Fruit fly (Drosophila melanogaster) whole organism, prepupa: ENCODE measurements around the gene plh.

Source experiments
- Blimp-1 ChIP-seq: fragments of 200-800 bp; sonication (Bioruptor generic); optimal IDR thresholded peaks from 3 replicates; lab custom pipeline; 2017; ENCODE audit warnings: missing biosample characterization, missing genetic modification characterization, mild to moderate bottlenecking, moderate library complexity, missing genetic modification reagents
- CG10631 ChIP-seq: fragments of 200-800 bp; sonication (Bioruptor generic); optimal IDR thresholded peaks from 2 replicates; lab custom pipeline; 2016; ENCODE audit warnings: missing biosample characterization, missing genetic modification characterization
- CG10669 ChIP-seq: fragments of 200-800 bp; sonication (Bioruptor generic); optimal IDR thresholded peaks from 3 replicates; lab custom pipeline; 2018; ENCODE audit warnings: missing biosample characterization, mild to moderate bottlenecking, missing genetic modification characterization, moderate library complexity
- CG11762 ChIP-seq: fragments of 200-800 bp; sonication (Bioruptor generic); optimal IDR thresholded peaks from 3 replicates; lab custom pipeline; 2016; ENCODE audit warnings: missing biosample characterization, missing genetic modification characterization; ENCODE audit not compliant: insufficient read depth
- CG15336 ChIP-seq: fragments of 200-800 bp; sonication (Bioruptor generic); IDR thresholded peaks from 2 replicates; pipeline ENCODE4 v1.3.6; 2022; ENCODE audit warnings: missing biosample characterization, missing genetic modification characterization
- CG16779 ChIP-seq: fragments of 200-800 bp; sonication (Bioruptor generic); optimal IDR thresholded peaks from 3 replicates; lab custom pipeline; 2017; ENCODE audit warnings: missing biosample characterization, mild to moderate bottlenecking, missing genetic modification characterization
- CG3032 ChIP-seq: fragments of 200-800 bp; optimal IDR thresholded peaks from 2 replicates; lab custom pipeline; 2019; ENCODE audit warnings: missing biosample characterization, mild to moderate bottlenecking, missing genetic modification characterization, moderate library complexity
- CG31627 ChIP-seq: fragments of 200-800 bp; sonication (Bioruptor generic); optimal IDR thresholded peaks from 3 replicates; lab custom pipeline; 2016; ENCODE audit warnings: missing biosample characterization, missing genetic modification characterization
- CG32006 ChIP-seq: fragments of 200-800 bp; sonication (Bioruptor generic); optimal IDR thresholded peaks from 3 replicates; lab custom pipeline; 2017; ENCODE audit warnings: missing biosample characterization, mild to moderate bottlenecking, missing genetic modification characterization
- CG3919 ChIP-seq: fragments of 200-800 bp; sonication (Bioruptor generic); optimal IDR thresholded peaks from 3 replicates; lab custom pipeline; 2016; ENCODE audit warnings: missing biosample characterization, missing genetic modification characterization
- CG4318 ChIP-seq: fragments of 200-800 bp; sonication (Bioruptor generic); optimal IDR thresholded peaks from 3 replicates; lab custom pipeline; 2017; ENCODE audit warnings: missing biosample characterization, mild to moderate bottlenecking, missing genetic modification characterization
- CG6163 ChIP-seq: fragments of 200-800 bp; sonication (Bioruptor generic); IDR thresholded peaks from 3 replicates; pipeline ENCODE4 v1.3.6; 2022; ENCODE audit warnings: missing biosample characterization, missing genetic modification characterization
- CG6276 ChIP-seq: fragments of 200-800 bp; sonication (Bioruptor generic); optimal IDR thresholded peaks from 2 replicates; lab custom pipeline; 2017; ENCODE audit warnings: missing biosample characterization, mild to moderate bottlenecking, missing genetic modification characterization
- CG6792 ChIP-seq: fragments of 200-800 bp; sonication (Bioruptor generic); optimal IDR thresholded peaks from 3 replicates; lab custom pipeline; 2016; ENCODE audit warnings: missing biosample characterization, missing genetic modification characterization
- CG6854 ChIP-seq: fragments of 200-800 bp; sonication (Bioruptor generic); optimal IDR thresholded peaks from 2 replicates; lab custom pipeline; 2017; ENCODE audit warnings: missing biosample characterization, mild to moderate bottlenecking, missing genetic modification characterization
- CG7368 ChIP-seq: fragments of 200-800 bp; sonication (Bioruptor generic); optimal IDR thresholded peaks from 3 replicates; lab custom pipeline; 2016; ENCODE audit warnings: missing biosample characterization, missing genetic modification characterization
- CG8119 ChIP-seq: fragments of 200-800 bp; sonication (Bioruptor generic); IDR thresholded peaks from 3 replicates; pipeline ENCODE4 v1.3.6; 2022; ENCODE audit warnings: missing biosample characterization, missing genetic modification characterization
- CG8319 ChIP-seq: fragments of 200-800 bp; sonication (Bioruptor generic); optimal IDR thresholded peaks from 3 replicates; lab custom pipeline; 2016; ENCODE audit warnings: missing biosample characterization, missing genetic modification characterization
- CG9139 ChIP-seq: fragments of 200-800 bp; sonication (Bioruptor generic); optimal IDR thresholded peaks from 3 replicates; lab custom pipeline; 2017; ENCODE audit warnings: missing biosample characterization, mild to moderate bottlenecking, missing genetic modification characterization
- Eip75B ChIP-seq: fragments of 200-800 bp; sonication (Bioruptor generic); optimal IDR thresholded peaks from 3 replicates; lab custom pipeline; 2016; ENCODE audit warnings: missing biosample characterization, missing genetic modification characterization
- Eip78C ChIP-seq: fragments of 200-800 bp; sonication (Bioruptor generic); peaks from one replicate; lab custom pipeline; 2016; ENCODE audit warnings: missing biosample characterization, missing genetic modification characterization
- Eip93F ChIP-seq: fragments of 200-800 bp; sonication (Bioruptor generic); optimal IDR thresholded peaks from 2 replicates; lab custom pipeline; 2016; ENCODE audit warnings: missing biosample characterization, mild to moderate bottlenecking, missing genetic modification characterization
- Ets96B ChIP-seq: fragments of 200-800 bp; optimal IDR thresholded peaks from 2 replicates; lab custom pipeline; 2019; ENCODE audit warnings: missing biosample characterization, mild to moderate bottlenecking, missing genetic modification characterization, moderate library complexity
- Hr38 ChIP-seq: sonication (Bioruptor generic); optimal IDR thresholded peaks from 2 replicates; lab custom pipeline; 2016; ENCODE audit warnings: missing biosample characterization, missing genetic modification characterization
- Hr4 ChIP-seq: fragments of 200-800 bp; sonication (Bioruptor generic); optimal IDR thresholded peaks from 3 replicates; lab custom pipeline; 2016; ENCODE audit warnings: missing biosample characterization, missing genetic modification characterization
- Lpt ChIP-seq: fragments of 200-800 bp; sonication (Bioruptor generic); optimal IDR thresholded peaks from 3 replicates; lab custom pipeline; 2016; ENCODE audit warnings: missing biosample characterization, missing genetic modification characterization
- OdsH ChIP-seq: fragments of 200-800 bp; sonication (Bioruptor generic); optimal IDR thresholded peaks from 3 replicates; lab custom pipeline; 2016; ENCODE audit warnings: missing biosample characterization, missing genetic modification characterization
- Sox102F ChIP-seq: fragments of 200-800 bp; sonication (Bioruptor generic); optimal IDR thresholded peaks from 2 replicates; lab custom pipeline; 2016; ENCODE audit warnings: missing biosample characterization, mild to moderate bottlenecking, missing genetic modification characterization
- Sox14 ChIP-seq: fragments of 200-800 bp; sonication (Bioruptor generic); optimal IDR thresholded peaks from 3 replicates; lab custom pipeline; 2016; ENCODE audit warnings: missing biosample characterization, missing genetic modification characterization
- Sox15 ChIP-seq: fragments of 200-800 bp; sonication (Bioruptor generic); optimal IDR thresholded peaks from 3 replicates; lab custom pipeline; 2016; ENCODE audit warnings: missing biosample characterization, missing genetic modification characterization
- acj6 ChIP-seq: fragments of 200-800 bp; sonication (Bioruptor generic); optimal IDR thresholded peaks from 3 replicates; lab custom pipeline; 2016; ENCODE audit warnings: missing biosample characterization, missing genetic modification characterization
- cyc ChIP-seq: fragments of 200-800 bp; sonication (Bioruptor generic); optimal IDR thresholded peaks from 3 replicates; lab custom pipeline; 2016; ENCODE audit warnings: missing biosample characterization, missing genetic modification characterization
- dsx ChIP-seq: fragments of 200-800 bp; optimal IDR thresholded peaks from 3 replicates; lab custom pipeline; 2019; ENCODE audit warnings: missing biosample characterization, mild to moderate bottlenecking, missing genetic modification characterization, moderate library complexity; ENCODE audit not compliant: poor library complexity, severe bottlenecking
- esn ChIP-seq: fragments of 200-800 bp; sonication (Bioruptor generic); optimal IDR thresholded peaks from 2 replicates; lab custom pipeline; 2016; ENCODE audit warnings: missing biosample characterization, mild to moderate bottlenecking, missing genetic modification characterization, moderate library complexity
- fd59A ChIP-seq: fragments of 200-800 bp; sonication (Bioruptor generic); optimal IDR thresholded peaks from 2 replicates; lab custom pipeline; 2017; ENCODE audit warnings: missing biosample characterization, mild to moderate bottlenecking, missing genetic modification characterization, missing genetic modification reagents
- fd85E ChIP-seq: fragments of 200-800 bp; sonication (Bioruptor generic); optimal IDR thresholded peaks from 3 replicates; lab custom pipeline; 2016; ENCODE audit warnings: missing biosample characterization, missing genetic modification characterization
- fkh ChIP-seq: fragments of 200-800 bp; sonication (Bioruptor generic); optimal IDR thresholded peaks from 3 replicates; lab custom pipeline; 2017; ENCODE audit warnings: missing biosample characterization, mild to moderate bottlenecking, missing genetic modification characterization, moderate library complexity
- net ChIP-seq: fragments of 200-800 bp; sonication (Bioruptor generic); optimal IDR thresholded peaks from 3 replicates; lab custom pipeline; 2016; ENCODE audit warnings: missing biosample characterization, missing genetic modification characterization
- pdm3 ChIP-seq: fragments of 200-800 bp; sonication (Bioruptor generic); optimal IDR thresholded peaks from 3 replicates; lab custom pipeline; 2016; ENCODE audit warnings: missing biosample characterization, missing genetic modification characterization
- salr ChIP-seq, 2 experiments: fragments of 200-800 bp; sonication (Bioruptor generic); optimal IDR thresholded peaks; 3 replicates each; lab custom pipeline; 2016 to 2018; ENCODE audit warnings: missing biosample characterization in 2 of 2, missing genetic modification characterization in 2 of 2, mild to moderate bottlenecking in 1 of 2
- spab ChIP-seq: fragments of 200-800 bp; sonication (Bioruptor generic); optimal IDR thresholded peaks from 2 replicates; lab custom pipeline; 2017; ENCODE audit warnings: missing biosample characterization, mild to moderate bottlenecking, missing genetic modification characterization, missing genetic modification reagents
- ss ChIP-seq, 2 experiments: fragments of 200-800 bp; sonication (Bioruptor generic); optimal IDR thresholded peaks; 2 replicates in 1 of 2; 3 replicates in 1 of 2; lab custom pipeline; 2017 to 2018; ENCODE audit warnings: mild to moderate bottlenecking in 2 of 2, missing biosample characterization in 2 of 2, missing genetic modification characterization in 2 of 2, moderate library complexity in 1 of 2
- svp ChIP-seq: fragments of 200-800 bp; sonication (Bioruptor generic); peaks from one replicate; lab custom pipeline; 2016; ENCODE audit warnings: missing biosample characterization, missing genetic modification characterization
- vri ChIP-seq: fragments of 200-800 bp; sonication (Bioruptor generic); optimal IDR thresholded peaks from 3 replicates; lab custom pipeline; 2016; ENCODE audit warnings: missing biosample characterization, mild to moderate bottlenecking, missing genetic modification characterization

plh gene

DNA sequence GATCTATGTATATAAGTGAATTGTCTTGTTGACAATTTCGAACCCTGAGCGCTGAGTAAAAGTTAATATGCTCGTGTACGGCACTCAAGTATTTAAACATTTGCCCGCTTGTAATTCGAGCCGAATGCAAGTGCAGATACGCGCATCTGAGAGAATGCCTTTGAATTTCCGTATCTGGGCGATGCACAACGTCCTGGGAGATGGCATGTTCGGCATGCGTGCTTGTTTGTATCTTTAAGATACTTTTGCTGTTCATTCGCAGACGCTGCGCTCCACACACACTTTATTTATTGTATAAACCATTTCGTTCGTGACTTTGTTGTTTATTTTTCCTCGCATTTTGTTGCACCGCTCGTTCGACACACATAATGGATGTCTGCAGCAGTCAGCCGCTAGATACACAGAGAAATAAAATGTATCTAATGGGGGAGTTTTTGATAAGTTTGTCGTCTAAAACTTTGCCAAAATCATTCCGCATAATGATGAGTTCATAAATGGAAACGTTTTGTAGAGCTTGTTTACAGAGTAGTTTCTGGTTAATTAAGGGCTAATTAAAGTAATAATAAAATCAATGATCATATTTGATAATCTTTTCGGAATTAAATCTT, 37.0 kb downstream of the plh start:
- TF ChIP-seq Hr38 (GFP tag; lab: Kevin White, UChicago) (no peak), fkh (GFP tag; lab: Kevin White, UChicago) (peak; percentile 19), CG32006 (GFP tag; lab: Kevin White, UChicago) (peak; percentile 58), CG8319 (GFP tag; lab: Kevin White, UChicago) (no peak), Blimp-1 (GFP tag; lab: Kevin White, UChicago) (no peak), CG6163 (GFP tag; lab: Robert Waterston, UW) (0 out of 3 replicates have a peak, but pooled peaks have one; percentile 38), Eip78C (peak; percentile 68), vri (no peak), CG3032 (tag; lab: Kevin White, UChicago) (peak; percentile 16), salr (GFP tag; optimal IDR thresholded peaks at IDR 0.05; lab: Kevin White, UChicago) (peak in 1 of 2 experiments; percentile 47), Sox102F (GFP tag; lab: Kevin White, UChicago) (no peak), CG6854 (GFP tag; lab: Kevin White, UChicago) (no peak), CG16779 (no peak), CG4318 (GFP tag; lab: Kevin White, UChicago) (peak; percentile 36), Eip93F (GFP tag; lab: Kevin White, UChicago) (no peak), CG15336 (GFP tag; lab: Robert Waterston, UW) (0 out of 2 replicates have a peak, but pooled peaks have one; percentile 6), CG6276 (GFP tag; lab: Kevin White, UChicago) (peak; percentile 18), pdm3 (peak; percentile 16), Sox15 (GFP tag; lab: Kevin White, UChicago) (no peak), fd59A (GFP tag; lab: Kevin White, UChicago) (no peak), CG6792 (GFP tag; lab: Kevin White, UChicago) (no peak), CG10669 (GFP tag; lab: Kevin White, UChicago) (peak; percentile 19), ss (GFP tag; optimal IDR thresholded peaks at IDR 0.05; lab: Kevin White, UChicago) (peak in 1 of 2 experiments; percentile 91), CG9139 (GFP tag; lab: Kevin White, UChicago) (peak; percentile 4), Sox14 (GFP tag; lab: Kevin White, UChicago) (no peak), CG31627 (GFP tag; lab: Kevin White, UChicago) (no peak), esn (GFP tag; lab: Kevin White, UChicago) (peak; percentile 13), CG11762 (no peak), Hr4 (GFP tag; lab: Kevin White, UChicago) (peak; percentile 53), Ets96B (tag; lab: Kevin White, UChicago) (peak; percentile 24), OdsH (no peak), spab (GFP tag; lab: Kevin White, UChicago) (peak; percentile 8), Eip75B (no peak), CG10631 (GFP tag; lab: Kevin White, UChicago) (peak; percentile 6), CG7368 (GFP tag; lab: Kevin White, UChicago) (no peak), acj6 (GFP tag; lab: Kevin White, UChicago) (peak; percentile 39), fd85E (GFP tag; lab: Kevin White, UChicago) (no peak), dsx (GFP tag; lab: Kevin White, UChicago) (peak; percentile 65), CG8119 (GFP tag; lab: Robert Waterston, UW) (0 out of 3 replicates have a peak, but pooled peaks have one; percentile 37), svp (peak; percentile 50), CG3919 (GFP tag; lab: Kevin White, UChicago) (peak; percentile 0), net (GFP tag; lab: Kevin White, UChicago) (peak; percentile 26), cyc (GFP tag; lab: Kevin White, UChicago) (no peak), Lpt (no peak)
